Comparison of ENCODE assay signal across 6 fruit fly cellular contexts in the genomic region with DNA sequence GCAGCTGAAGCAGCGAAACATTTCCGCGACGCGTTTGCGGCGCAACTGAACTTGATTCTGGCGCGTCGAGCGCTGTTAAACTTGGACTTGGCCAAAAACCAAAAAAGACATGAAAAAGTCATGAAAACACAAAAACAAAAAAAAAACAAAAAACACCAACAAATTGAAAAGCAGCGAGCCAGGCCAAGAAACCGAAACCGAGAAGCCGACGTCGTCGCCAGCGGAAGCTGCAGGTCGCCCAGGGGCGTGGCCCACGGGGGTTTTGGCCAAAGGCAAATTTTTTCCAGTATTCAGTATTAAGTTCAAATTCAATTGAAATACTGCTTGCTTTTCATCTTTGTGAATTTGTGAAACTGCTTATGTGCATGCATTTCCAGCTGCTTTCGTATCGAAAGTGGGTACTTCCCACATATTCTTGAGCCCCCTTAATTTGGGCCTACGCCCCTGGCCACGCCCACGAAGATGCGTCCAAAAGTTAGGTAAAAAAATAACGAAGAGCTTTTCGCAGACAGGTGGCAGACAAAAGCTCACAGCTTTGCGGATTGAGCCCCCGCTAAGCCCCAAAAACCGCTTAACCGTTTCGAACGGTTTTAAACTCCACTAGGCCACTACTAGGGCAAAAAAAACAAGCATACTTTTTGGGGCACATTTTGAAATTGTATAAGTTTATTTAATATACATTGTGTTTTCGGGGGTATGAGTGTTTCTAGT.
TF ChIP-seq lines count a peak whose summit lies in the region.

Gene CG3009, minus strand, starts transcription at position 51 of the 711 bp plus-strand sequence.

- peak; percentile 36 to 59 for TF ChIP-seq CTCF in S2 (optimal IDR thresholded peaks at IDR 0.05; lab: Kevin White, UChicago)
- peak; percentile 78 for TF ChIP-seq CTCF in whole organism, embryonic (GFP tag; optimal IDR thresholded peaks at IDR 0.05; lab: Kevin White, UChicago)

TF ChIP-seq in whole organism, adult, 20 proteins besides CTCF, POLR2A, EP300 and RAD21 (continues in another document):
- TF ChIP-seq CG33017 (tag; optimal IDR thresholded peaks at IDR 0.05; lab: Kevin White, UChicago) = peak; percentile 83
- TF ChIP-seq CG7101 (tag; optimal IDR thresholded peaks at IDR 0.05; lab: Kevin White, UChicago) = peak; percentile 92
- peak; percentile 87 for TF ChIP-seq CG1620 (GFP tag; optimal IDR thresholded peaks at IDR 0.05; lab: Kevin White, UChicago)
- peak; percentile 90 for TF ChIP-seq CG11617 (GFP tag; optimal IDR thresholded peaks at IDR 0.05; lab: Kevin White, UChicago)
- TF ChIP-seq toe (GFP tag; optimal IDR thresholded peaks at IDR 0.05; lab: Kevin White, UChicago) = peak; percentile 79
- TF ChIP-seq CG14711 (tag; optimal IDR thresholded peaks at IDR 0.05; lab: Kevin White, UChicago) = peak; percentile 86
- peak; percentile 89 for TF ChIP-seq Mnt (GFP tag; optimal IDR thresholded peaks at IDR 0.05; lab: Kevin White, UChicago)
- TF ChIP-seq cnc (optimal IDR thresholded peaks at IDR 0.05; lab: Kevin White, UChicago) = no peak
- TF ChIP-seq kay (GFP tag; lab: Kevin White, UChicago; ENCODE audit: borderline replicate concordance) = peak; percentile 60
- TF ChIP-seq cic (GFP tag; optimal IDR thresholded peaks at IDR 0.05; lab: Kevin White, UChicago) = peak; percentile 19
- TF ChIP-seq ovo (GFP tag; optimal IDR thresholded peaks at IDR 0.05; lab: Kevin White, UChicago) = peak; percentile 86
- TF ChIP-seq tj (GFP tag; optimal IDR thresholded peaks at IDR 0.05; lab: Kevin White, UChicago) = peak; percentile 77
- TF ChIP-seq Clk (GFP tag; optimal IDR thresholded peaks at IDR 0.05; lab: Kevin White, UChicago) = peak; percentile 86
- TF ChIP-seq Crg-1 (GFP tag; optimal IDR thresholded peaks at IDR 0.05; lab: Kevin White, UChicago) = peak; percentile 78
- TF ChIP-seq Hr96 (GFP tag; optimal IDR thresholded peaks at IDR 0.05; lab: Kevin White, UChicago) = peak; percentile 96
- peak; percentile 86 for TF ChIP-seq CG5204 (GFP tag; optimal IDR thresholded peaks at IDR 0.05; lab: Kevin White, UChicago)

TF ChIP-seq in whole organism, embryonic, 481 proteins besides CTCF, POLR2A, EP300 and RAD21 (continues in another document):
- TF ChIP-seq CG32772 (GFP tag; IDR thresholded peaks at IDR 0.05; lab: Robert Waterston, UW) (peak; percentile 97), Adf1 (GFP tag; IDR thresholded peaks at IDR 0.05; lab: Robert Waterston, UW) (peak; percentile 94), crol (GFP tag; IDR thresholded peaks at IDR 0.05; lab: Robert Waterston, UW) (peak; percentile 70), CG12299 (tag; optimal IDR thresholded peaks at IDR 0.05; lab: Kevin White, UChicago) (peak; percentile 96), CG12942 (GFP tag; optimal IDR thresholded peaks at IDR 0.05; lab: Kevin White, UChicago) (peak; percentile 96), CG15696 (tag; optimal IDR thresholded peaks at IDR 0.05; lab: Kevin White, UChicago) (peak; percentile 79), Mrtf (GFP tag; IDR thresholded peaks at IDR 0.05; lab: Robert Waterston, UW) (peak; percentile 98), CG17359 (tag; optimal IDR thresholded peaks at IDR 0.05; lab: Kevin White, UChicago) (peak; percentile 97), CG3995 (GFP tag; optimal IDR thresholded peaks at IDR 0.05; lab: Kevin White, UChicago) (peak; percentile 79), ttk (GFP tag; IDR thresholded peaks at IDR 0.05; lab: Robert Waterston, UW) (peak; percentile 95), NC2α (GFP tag; optimal IDR thresholded peaks at IDR 0.05; lab: Kevin White, UChicago) (peak; percentile 92), CG2199 (GFP tag; IDR thresholded peaks at IDR 0.05; lab: Robert Waterston, UW) (peak; percentile 96), az2 (GFP tag; optimal IDR thresholded peaks at IDR 0.05; lab: Kevin White, UChicago) (peak; percentile 97), shn (GFP tag; optimal IDR thresholded peaks at IDR 0.05; lab: Kevin White, UChicago) (peak; percentile 98), CG16813 (GFP tag; IDR thresholded peaks at IDR 0.05; lab: Robert Waterston, UW; ENCODE audit: partially characterized antibody) (no peak), CG12236 (GFP tag; optimal IDR thresholded peaks at IDR 0.05; lab: Kevin White, UChicago) (peak; percentile 95)

TF ChIP-seq in whole organism, prepupa, 60 proteins besides CTCF, POLR2A, EP300 and RAD21 (continues in another document):
- peak; percentile 96 for TF ChIP-seq CG6854 (GFP tag; optimal IDR thresholded peaks at IDR 0.05; lab: Kevin White, UChicago)
- TF ChIP-seq ss (GFP tag; optimal IDR thresholded peaks at IDR 0.05; lab: Kevin White, UChicago) = peak; percentile 92 to 97
- TF ChIP-seq Hr4 (GFP tag; optimal IDR thresholded peaks at IDR 0.05; lab: Kevin White, UChicago) = peak; percentile 97
- TF ChIP-seq Lpt (GFP tag; optimal IDR thresholded peaks at IDR 0.05; lab: Kevin White, UChicago) = peak; percentile 96
- TF ChIP-seq Met (GFP tag; optimal IDR thresholded peaks at IDR 0.05; lab: Kevin White, UChicago) = peak; percentile 98
- peak; percentile 96 for TF ChIP-seq Gug (GFP tag; IDR thresholded peaks at IDR 0.05; lab: Robert Waterston, UW)
- TF ChIP-seq acj6 (GFP tag; optimal IDR thresholded peaks at IDR 0.05; lab: Kevin White, UChicago) = peak; percentile 97
- peak; percentile 90 to 94 for TF ChIP-seq salr (GFP tag; optimal IDR thresholded peaks at IDR 0.05; lab: Kevin White, UChicago)
- peak; percentile 97 for TF ChIP-seq OdsH (GFP tag; optimal IDR thresholded peaks at IDR 0.05; lab: Kevin White, UChicago)
- TF ChIP-seq Sox15 (GFP tag; optimal IDR thresholded peaks at IDR 0.05; lab: Kevin White, UChicago) = peak; percentile 96
- peak; percentile 95 for TF ChIP-seq spab (GFP tag; optimal IDR thresholded peaks at IDR 0.05; lab: Kevin White, UChicago)
- peak; percentile 97 for TF ChIP-seq CG34406 (GFP tag; optimal IDR thresholded peaks at IDR 0.05; lab: Kevin White, UChicago)
- peak; percentile 99 for TF ChIP-seq esn (GFP tag; optimal IDR thresholded peaks at IDR 0.05; lab: Kevin White, UChicago)
- peak; percentile 98 for TF ChIP-seq eg (GFP tag; IDR thresholded peaks at IDR 0.05; lab: Robert Waterston, UW)
- TF ChIP-seq Sox14 (GFP tag; optimal IDR thresholded peaks at IDR 0.05; lab: Kevin White, UChicago) = peak; percentile 97
- peak; percentile 98 for TF ChIP-seq lz (GFP tag; optimal IDR thresholded peaks at IDR 0.05; lab: Kevin White, UChicago)
- TF ChIP-seq pdm3 (GFP tag; optimal IDR thresholded peaks at IDR 0.05; lab: Kevin White, UChicago) = peak; percentile 98

TF ChIP-seq in whole organism, pupa, 21 proteins besides CTCF, POLR2A, EP300 and RAD21 (continues in another document):
- TF ChIP-seq Snoo (tag; optimal IDR thresholded peaks at IDR 0.05; lab: Kevin White, UChicago) (peak; percentile 98), Pif1B (GFP tag; optimal IDR thresholded peaks at IDR 0.05; lab: Kevin White, UChicago) (peak; percentile 95), EcR (GFP tag; optimal IDR thresholded peaks at IDR 0.05; lab: Kevin White, UChicago) (peak; percentile 68), CG15710 (tag; optimal IDR thresholded peaks at IDR 0.05; lab: Kevin White, UChicago) (peak; percentile 96), CG9948 (tag; optimal IDR thresholded peaks at IDR 0.05; lab: Kevin White, UChicago) (peak; percentile 94), gl (tag; optimal IDR thresholded peaks at IDR 0.05; lab: Kevin White, UChicago) (peak; percentile 85), CG32121 (GFP tag; IDR thresholded peaks at IDR 0.05; lab: Robert Waterston, UW) (peak; percentile 98), CG10348 (GFP tag; IDR thresholded peaks at IDR 0.05; lab: Robert Waterston, UW) (peak; percentile 95), Ets98B (GFP tag; IDR thresholded peaks at IDR 0.05; lab: Robert Waterston, UW) (peak; percentile 98), D1 (tag; optimal IDR thresholded peaks at IDR 0.05; lab: Kevin White, UChicago) (peak; percentile 91), CG13204 (GFP tag; optimal IDR thresholded peaks at IDR 0.05; lab: Kevin White, UChicago) (peak; percentile 94), Pif1A (GFP tag; optimal IDR thresholded peaks at IDR 0.05; lab: Kevin White, UChicago) (peak; percentile 98), fd96Ca (GFP tag; IDR thresholded peaks at IDR 0.05; lab: Robert Waterston, UW) (peak; percentile 98), CG8301 (tag; optimal IDR thresholded peaks at IDR 0.05; lab: Kevin White, UChicago) (peak; percentile 94), CG8159 (tag; optimal IDR thresholded peaks at IDR 0.05; lab: Kevin White, UChicago) (peak; percentile 94), CG14655 (GFP tag; optimal IDR thresholded peaks at IDR 0.05; lab: Kevin White, UChicago) (peak; percentile 95), CG17806 (tag; optimal IDR thresholded peaks at IDR 0.05; lab: Kevin White, UChicago) (peak; percentile 93), CG34367 (tag; optimal IDR thresholded peaks at IDR 0.05; lab: Kevin White, UChicago) (peak; percentile 93)

TF ChIP-seq in whole organism, wandering third instar larva, 38 proteins besides CTCF, POLR2A, EP300 and RAD21 (continues in another document):
- TF ChIP-seq Abd-B (GFP tag; optimal IDR thresholded peaks at IDR 0.05; lab: Kevin White, UChicago) (no peak), woc (GFP tag; optimal IDR thresholded peaks at IDR 0.05; lab: Kevin White, UChicago) (peak; percentile 97), fru (GFP tag; optimal IDR thresholded peaks at IDR 0.05; lab: Kevin White, UChicago) (peak; percentile 99), dmrt93B (GFP tag; optimal IDR thresholded peaks at IDR 0.05; lab: Kevin White, UChicago) (peak; percentile 98), Hr78 (GFP tag; optimal IDR thresholded peaks at IDR 0.05; lab: Kevin White, UChicago) (no peak), Dif (GFP tag; optimal IDR thresholded peaks at IDR 0.05; lab: Kevin White, UChicago; ENCODE audit: partially characterized antibody) (peak; percentile 83), brk (GFP tag; optimal IDR thresholded peaks at IDR 0.05; lab: Kevin White, UChicago) (peak; percentile 76), tai (GFP tag; optimal IDR thresholded peaks at IDR 0.05; lab: Kevin White, UChicago) (peak; percentile 87), dsf (GFP tag; optimal IDR thresholded peaks at IDR 0.05; lab: Kevin White, UChicago; ENCODE audit: borderline replicate concordance) (peak; percentile 69), CrebA (GFP tag; optimal IDR thresholded peaks at IDR 0.05; lab: Kevin White, UChicago; ENCODE audit: borderline replicate concordance) (peak; percentile 82), sage (GFP tag; optimal IDR thresholded peaks at IDR 0.05; lab: Kevin White, UChicago) (peak; percentile 83), usp (GFP tag; optimal IDR thresholded peaks at IDR 0.05; lab: Kevin White, UChicago) (no peak), Vsx2 (GFP tag; optimal IDR thresholded peaks at IDR 0.05; lab: Kevin White, UChicago; ENCODE audit: partially characterized antibody) (peak; percentile 82), Rel (GFP tag; optimal IDR thresholded peaks at IDR 0.05; lab: Kevin White, UChicago) (peak; percentile 85), Rel (tag; optimal IDR thresholded peaks at IDR 0.05; lab: Kevin White, UChicago) (peak; percentile 94), Hr83 (GFP tag; optimal IDR thresholded peaks at IDR 0.05; lab: Kevin White, UChicago; ENCODE audit: poor library complexity, severe bottlenecking) (peak; percentile 58), dl (GFP tag; optimal IDR thresholded peaks at IDR 0.05; lab: Kevin White, UChicago; ENCODE audit: insufficient read depth in 1 of 2, partially characterized antibody in 2 of 2) (peak in 1 of 2 experiments; percentile 57), Myc (optimal IDR thresholded peaks at IDR 0.05; lab: Kevin White, UChicago) (peak; percentile 71), HLH106 (tag; optimal IDR thresholded peaks at IDR 0.05; lab: Kevin White, UChicago) (peak; percentile 98)
